Fruit fly (Drosophila melanogaster): ENCODE results near the gene Npl4.
A peak's percentile ranks its signal among the peaks of the same experiment; 100 is the strongest.

Gene Npl4

dm6 chr3R:25646882-25647518 lies 22.5 kb upstream of the Npl4 start (continued):
- TF ChIP-seq esn (GFP tag; optimal IDR thresholded peaks at IDR 0.05) (peak; percentile 92), CG34406 (GFP tag; optimal IDR thresholded peaks at IDR 0.05) (peak; percentile 73), Smox (GFP tag; optimal IDR thresholded peaks at IDR 0.05) (peak; percentile 86), CG6276 (GFP tag; optimal IDR thresholded peaks at IDR 0.05) (no peak), Met (GFP tag; optimal IDR thresholded peaks at IDR 0.05) (peak; percentile 90), Sox15 (GFP tag; optimal IDR thresholded peaks at IDR 0.05) (peak; percentile 89), eg (GFP tag; IDR thresholded peaks at IDR 0.05) (peak; percentile 82), CG6163 (GFP tag; IDR thresholded peaks at IDR 0.05) (peak; percentile 86), vri (GFP tag; optimal IDR thresholded peaks at IDR 0.05) (peak; percentile 48), spab (GFP tag; optimal IDR thresholded peaks at IDR 0.05) (peak; percentile 44), CG8632 (GFP tag; optimal IDR thresholded peaks at IDR 0.05) (peak; percentile 82), salr (GFP tag; optimal IDR thresholded peaks at IDR 0.05) (peak; percentile 58 to 76), CG3919 (GFP tag; optimal IDR thresholded peaks at IDR 0.05) (peak; percentile 86), CG10631 (GFP tag; optimal IDR thresholded peaks at IDR 0.05) (peak; percentile 92), dac (GFP tag; optimal IDR thresholded peaks at IDR 0.05) (peak; percentile 85), CG8119 (GFP tag; IDR thresholded peaks at IDR 0.05) (peak; percentile 68), acj6 (GFP tag; optimal IDR thresholded peaks at IDR 0.05) (peak; percentile 87), fkh (GFP tag; optimal IDR thresholded peaks at IDR 0.05) (peak; percentile 52)

DNA sequence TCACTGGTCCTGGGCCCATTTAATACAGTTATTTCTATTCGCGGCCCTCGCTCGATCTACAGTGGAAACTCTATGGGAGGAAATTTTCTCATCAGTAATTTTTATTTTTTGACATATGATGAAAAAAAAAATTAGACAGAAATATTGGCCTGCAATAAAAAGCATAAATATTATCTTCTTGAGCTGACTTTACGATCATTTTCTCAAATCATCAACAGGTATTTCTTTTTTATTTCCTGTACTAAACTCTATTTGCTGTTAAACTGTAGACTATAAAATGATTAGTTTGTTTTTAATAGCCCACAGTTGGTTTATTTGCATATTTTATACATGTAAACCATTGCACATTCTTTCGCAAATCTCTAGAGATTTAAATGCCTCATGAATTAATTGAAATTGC lies 19.7 kb upstream of the Npl4 start:
- TF ChIP-seq vri (GFP tag; optimal IDR thresholded peaks at IDR 0.05) (no peak), achi (GFP tag; optimal IDR thresholded peaks at IDR 0.05) (peak; percentile 14), CG10669 (GFP tag; optimal IDR thresholded peaks at IDR 0.05) (peak; percentile 19), Ets96B (tag; optimal IDR thresholded peaks at IDR 0.05) (peak; percentile 9), Eip75B (GFP tag; optimal IDR thresholded peaks at IDR 0.05) (peak; percentile 14), topi (GFP tag; optimal IDR thresholded peaks at IDR 0.05) (no peak), dac (GFP tag; optimal IDR thresholded peaks at IDR 0.05) (no peak), svp (GFP tag) (no peak), CG3032 (tag; optimal IDR thresholded peaks at IDR 0.05) (no peak), Hr39 (GFP tag; optimal IDR thresholded peaks at IDR 0.05) (no peak), CG6163 (GFP tag; IDR thresholded peaks at IDR 0.05) (0 out of 3 replicates have a peak, but pooled peaks have one; percentile 26), CG6808 (GFP tag; optimal IDR thresholded peaks at IDR 0.05) (peak; percentile 31), Sox102F (GFP tag; optimal IDR thresholded peaks at IDR 0.05) (no peak), spab (GFP tag; optimal IDR thresholded peaks at IDR 0.05) (peak; percentile 3), Eip78C (GFP tag) (peak; percentile 65)

DNA sequence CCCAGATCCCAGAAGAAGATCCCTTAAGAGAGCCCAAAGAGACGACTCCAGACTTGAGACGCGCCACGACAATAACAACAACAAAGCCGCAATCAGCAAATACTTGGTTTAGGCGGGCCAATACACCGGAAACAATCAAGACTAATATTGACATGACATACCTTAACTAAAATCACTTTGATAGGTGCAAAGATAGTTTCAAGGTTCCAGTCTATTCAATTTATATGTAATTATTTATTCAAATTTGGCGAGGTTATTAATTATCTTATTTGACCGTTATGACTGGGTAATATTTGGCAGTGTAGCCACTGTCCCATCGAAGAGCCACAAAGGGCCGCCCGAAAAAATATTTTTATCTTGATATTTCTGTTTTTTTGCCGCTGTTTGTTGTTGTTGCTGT lies 16.0 kb upstream of the Npl4 start:
- TF ChIP-seq CG7368 (GFP tag; optimal IDR thresholded peaks at IDR 0.05) (peak; percentile 86), CG3919 (GFP tag; optimal IDR thresholded peaks at IDR 0.05) (peak; percentile 90), dsx (GFP tag; optimal IDR thresholded peaks at IDR 0.05; ENCODE audit: poor library complexity, severe bottlenecking) (peak; percentile 83), pdm3 (GFP tag; optimal IDR thresholded peaks at IDR 0.05) (peak; percentile 85), Sox14 (GFP tag; optimal IDR thresholded peaks at IDR 0.05) (peak; percentile 83), net (GFP tag; optimal IDR thresholded peaks at IDR 0.05) (peak; percentile 79), Smox (GFP tag; optimal IDR thresholded peaks at IDR 0.05) (peak; percentile 91), dac (GFP tag; optimal IDR thresholded peaks at IDR 0.05) (no peak), Ets21C (GFP tag; optimal IDR thresholded peaks at IDR 0.05) (peak; percentile 80), achi (GFP tag; optimal IDR thresholded peaks at IDR 0.05) (peak; percentile 86), fkh (GFP tag; optimal IDR thresholded peaks at IDR 0.05) (peak; percentile 21), topi (GFP tag; optimal IDR thresholded peaks at IDR 0.05) (peak; percentile 93), CG32006 (GFP tag; optimal IDR thresholded peaks at IDR 0.05) (peak; percentile 52), Hr38 (GFP tag; optimal IDR thresholded peaks at IDR 0.05) (no peak), ss (GFP tag; optimal IDR thresholded peaks at IDR 0.05) (peak; percentile 86 to 90), eg (GFP tag; IDR thresholded peaks at IDR 0.05) (peak; percentile 31; the same call in 1 of the 3 replicates), Met (GFP tag; optimal IDR thresholded peaks at IDR 0.05) (peak; percentile 94), CG9139 (GFP tag; optimal IDR thresholded peaks at IDR 0.05) (peak; percentile 69), vri (GFP tag; optimal IDR thresholded peaks at IDR 0.05) (peak; percentile 91), Sox102F (GFP tag; optimal IDR thresholded peaks at IDR 0.05) (peak; percentile 92), CG16779 (tag; optimal IDR thresholded peaks at IDR 0.05) (peak; percentile 43), cyc (GFP tag; optimal IDR thresholded peaks at IDR 0.05) (peak; percentile 92), CG4318 (GFP tag; optimal IDR thresholded peaks at IDR 0.05) (no peak), Gug (GFP tag; IDR thresholded peaks at IDR 0.05) (peak; percentile 33; the same call in 1 of the 2 replicates), CG8119 (GFP tag; IDR thresholded peaks at IDR 0.05) (peak; percentile 47; the same call in 1 of the 3 replicates), OdsH (GFP tag; optimal IDR thresholded peaks at IDR 0.05) (peak; percentile 89), CG3032 (tag; optimal IDR thresholded peaks at IDR 0.05) (peak; percentile 86), fd85E (GFP tag; optimal IDR thresholded peaks at IDR 0.05) (peak; percentile 42), CG15336 (GFP tag; IDR thresholded peaks at IDR 0.05) (peak; percentile 31; the same call in 1 of the 2 replicates)
